Worm (Caenorhabditis elegans) whole organism, early embryonic: ENCODE results near the gene R02E4.2.

Experiments
- F13C5.2 ChIP-seq: sonication (generic microtip); optimal IDR thresholded peaks from 2 replicates; lab custom pipeline; 2017; ENCODE audit warnings: mild to moderate bottlenecking, missing genetic modification characterization, inconsistent platforms, missing compliant biosample characterization
- ama-1 ChIP-seq: fragments of 150-350 bp; optimal IDR thresholded peaks from 2 replicates; lab custom pipeline; 2014
- ceh-13 ChIP-seq: fragments of 200-800 bp; sonication (Bioruptor generic); optimal IDR thresholded peaks from 2 replicates; lab custom pipeline; 2018; ENCODE audit warnings: mild to moderate bottlenecking, missing genetic modification characterization, missing compliant biosample characterization
- ceh-36 ChIP-seq: sonication (generic microtip); optimal IDR thresholded peaks from 2 replicates; lab custom pipeline; 2016; ENCODE audit warnings: missing genetic modification characterization, inconsistent platforms, missing compliant biosample characterization
- ets-7 ChIP-seq: sonication (generic microtip); optimal IDR thresholded peaks from 2 replicates; lab custom pipeline; 2016; ENCODE audit warnings: missing genotype, missing genetic modification characterization, missing compliant biosample characterization
- flt-1 ChIP-seq: fragments of 200-800 bp; sonication (Bioruptor generic); IDR thresholded peaks from 2 replicates; pipeline ENCODE4 v1.3.6; 2022; ENCODE audit warnings: missing genetic modification characterization, missing compliant biosample characterization
- hmg-4 ChIP-seq: fragments of 200-800 bp; sonication (Bioruptor generic); optimal IDR thresholded peaks from 2 replicates; lab custom pipeline; 2018; ENCODE audit warnings: mild to moderate bottlenecking, missing genetic modification characterization, missing compliant biosample characterization
- hnd-1 ChIP-seq: sonication (generic microtip); optimal IDR thresholded peaks from 2 replicates; lab custom pipeline; 2016; ENCODE audit warnings: missing genetic modification characterization, missing compliant biosample characterization
- pes-1 ChIP-seq: fragments of 200-800 bp; sonication (Bioruptor generic); IDR thresholded peaks from 2 replicates; pipeline ENCODE4 v1.3.6; 2022; ENCODE audit warnings: missing genetic modification reagents, missing genetic modification characterization, missing compliant biosample characterization
- scrt-1 ChIP-seq: fragments of 200-800 bp; sonication (Bioruptor generic); IDR thresholded peaks from 2 replicates; pipeline ENCODE4 v1.3.6; 2022; ENCODE audit warnings: missing genetic modification characterization, missing compliant biosample characterization
- tbx-11 ChIP-seq: fragments of 200-800 bp; sonication (Bioruptor generic); IDR thresholded peaks from 2 replicates; pipeline ENCODE4 v1.3.6; 2022; ENCODE audit warnings: missing genetic modification characterization, missing compliant biosample characterization
- tbx-37 ChIP-seq: fragments of 200-800 bp; sonication (Bioruptor generic); conservative IDR thresholded peaks from 2 replicates; pipeline ENCODE4 v1.3.6; 2022; ENCODE audit warnings: missing genetic modification reagents, missing genetic modification characterization, missing compliant biosample characterization
- tra-4 ChIP-seq: sonication (generic microtip); optimal IDR thresholded peaks from 2 replicates; lab custom pipeline; 2017; ENCODE audit warnings: missing genetic modification characterization, missing compliant biosample characterization

ce11 chrX:4153343-4153742, 46.1 kb downstream of the R02E4.2 start, which contains the start of gene nck-1:
- no peak for TF ChIP-seq ama-1 (lab: Kevin White, UChicago)
- no peak for TF ChIP-seq hnd-1
- TF ChIP-seq ets-7 (tag; lab: Kevin White, UChicago), result no peak
- TF ChIP-seq pes-1 (GFP tag; lab: Robert Waterston, UW), result no peak
- no peak for TF ChIP-seq flt-1 (GFP tag; lab: Robert Waterston, UW)
- no peak for TF ChIP-seq tbx-11 (GFP tag; lab: Robert Waterston, UW)
- no peak for TF ChIP-seq tbx-37 (GFP tag; lab: Robert Waterston, UW)
- no peak for TF ChIP-seq tra-4 (tag; lab: Kevin White, UChicago)
- no peak for TF ChIP-seq ceh-36 (tag; lab: Kevin White, UChicago)
- no peak for TF ChIP-seq scrt-1 (GFP tag; lab: Robert Waterston, UW)
- no peak for TF ChIP-seq hmg-4 (GFP tag; lab: Kevin White, UChicago)
- no peak for TF ChIP-seq F13C5.2
- no peak for TF ChIP-seq ceh-13 (GFP tag; lab: Kevin White, UChicago)
